Fruit fly (Drosophila melanogaster) whole organism, wandering third instar larva: Measurements from ENCODE around the gene CG32081.

ENCODE experiments used
- Abd-B ChIP-seq: fragments of >200 bp; optimal IDR thresholded peaks from 2 replicates; lab custom pipeline; 2017; ENCODE audit warnings: missing biosample characterization, missing genetic modification characterization
- CG32264 ChIP-seq: fragments of 200-800 bp; sonication (Bioruptor generic); optimal IDR thresholded peaks from 2 replicates; lab custom pipeline; 2016; ENCODE audit warnings: missing biosample characterization, missing genetic modification characterization
- CG9705 ChIP-seq: fragments of 200-800 bp; sonication (Bioruptor generic); optimal IDR thresholded peaks from 2 replicates; lab custom pipeline; 2018; ENCODE audit warnings: missing biosample characterization, mild to moderate bottlenecking, missing genetic modification characterization
- CrebA ChIP-seq: fragments of 200-800 bp; sonication (Bioruptor generic); optimal IDR thresholded peaks from 2 replicates; lab custom pipeline; 2016; ENCODE audit warnings: missing biosample characterization, mild to moderate bottlenecking, missing genetic modification characterization, borderline replicate concordance
- Dfd ChIP-seq: fragments of >200 bp; optimal IDR thresholded peaks from 2 replicates; lab custom pipeline; 2017; ENCODE audit warnings: missing biosample characterization, missing genetic modification characterization
- Dif ChIP-seq: fragments of 200-275, 200-300 bp; sonication (Bioruptor generic); optimal IDR thresholded peaks from 2 replicates; lab custom pipeline; 2018; ENCODE audit warnings: missing biosample characterization, missing genetic modification characterization; ENCODE audit not compliant: partially characterized antibody
- GATAd ChIP-seq: sonication (Bioruptor generic); optimal IDR thresholded peaks from 2 replicates; lab custom pipeline; 2016; ENCODE audit warnings: missing biosample characterization, missing genetic modification characterization
- HLH106 ChIP-seq: fragments of 200-800 bp; optimal IDR thresholded peaks from 3 replicates; lab custom pipeline; 2019; ENCODE audit warnings: missing biosample characterization, mild to moderate bottlenecking, missing genetic modification characterization, moderate library complexity
- Hnf4 ChIP-seq: fragments of 200-800 bp; sonication (Bioruptor generic); optimal IDR thresholded peaks from 2 replicates; lab custom pipeline; 2016; ENCODE audit warnings: missing biosample characterization, mild to moderate bottlenecking, missing genetic modification characterization
- Hr78 ChIP-seq: fragments of >200 bp; optimal IDR thresholded peaks from 2 replicates; lab custom pipeline; 2017; ENCODE audit warnings: missing biosample characterization, missing genetic modification characterization
- Hr83 ChIP-seq: fragments of 200-300 bp; sonication (Bioruptor generic); optimal IDR thresholded peaks from 2 replicates; lab custom pipeline; 2016; ENCODE audit warnings: missing biosample characterization, mild to moderate bottlenecking, missing genetic modification characterization, moderate library complexity; ENCODE audit not compliant: poor library complexity, severe bottlenecking
- Jra ChIP-seq: sonication (Bioruptor generic); optimal IDR thresholded peaks from 2 replicates; lab custom pipeline; 2016; ENCODE audit warnings: missing biosample characterization, missing genetic modification characterization
- Mio ChIP-seq: sonication (Bioruptor generic); optimal IDR thresholded peaks from 2 replicates; lab custom pipeline; 2016; ENCODE audit warnings: missing biosample characterization, missing genetic modification characterization
- Myc ChIP-seq: fragments of >200 bp; optimal IDR thresholded peaks from 2 replicates; lab custom pipeline; 2017
- N ChIP-seq: fragments of >200 bp; optimal IDR thresholded peaks from 2 replicates; lab custom pipeline; 2018; ENCODE audit warnings: missing biosample characterization, missing external identifiers, missing genetic modification characterization
- OdsH ChIP-seq: fragments of 200-800 bp; sonication (Bioruptor generic); optimal IDR thresholded peaks from 2 replicates; lab custom pipeline; 2016; ENCODE audit warnings: missing biosample characterization, mild to moderate bottlenecking, missing genetic modification characterization
- Rel ChIP-seq, 2 experiments: fragments of 200-800 bp; sonication (Bioruptor generic) in 1 of 2; optimal IDR thresholded peaks; 2 replicates in 1 of 2; 3 replicates in 1 of 2; lab custom pipeline; 2016 to 2019; ENCODE audit warnings: mild to moderate bottlenecking in 2 of 2, missing biosample characterization in 2 of 2, missing genetic modification characterization in 2 of 2, moderate library complexity in 1 of 2
- Sp1 ChIP-seq: fragments of 200-800 bp; sonication (Bioruptor generic); optimal IDR thresholded peaks from 3 replicates; lab custom pipeline; 2019; ENCODE audit warnings: missing biosample characterization, mild to moderate bottlenecking, missing genetic modification characterization, moderate library complexity
- Vsx2 ChIP-seq: fragments of 200-300, 225-300 bp; sonication (Bioruptor generic); optimal IDR thresholded peaks from 2 replicates; lab custom pipeline; 2018; ENCODE audit warnings: missing biosample characterization, missing genetic modification characterization; ENCODE audit not compliant: partially characterized antibody
- br ChIP-seq: fragments of 200-800 bp; sonication (Bioruptor generic); optimal IDR thresholded peaks from 2 replicates; lab custom pipeline; 2016; ENCODE audit warnings: missing biosample characterization, missing genetic modification characterization
- brk ChIP-seq: fragments of 200-800 bp; sonication (Bioruptor generic); optimal IDR thresholded peaks from 2 replicates; lab custom pipeline; 2016; ENCODE audit warnings: missing biosample characterization, mild to moderate bottlenecking, missing genetic modification characterization
- dl ChIP-seq, 2 experiments: fragments of 175-275, 200-275 bp in 1 of 2; fragments of 200-275 bp in 1 of 2; sonication (Bioruptor generic); optimal IDR thresholded peaks; lab custom pipeline; 2018; ENCODE audit warnings: mild to moderate bottlenecking in 2 of 2, missing biosample characterization in 2 of 2, missing genetic modification characterization in 2 of 2, moderate library complexity in 2 of 2; ENCODE audit not compliant: partially characterized antibody in 2 of 2, insufficient read depth in 1 of 2
- dmrt93B ChIP-seq: fragments of 200-800 bp; sonication (Bioruptor generic); optimal IDR thresholded peaks from 2 replicates; lab custom pipeline; 2018; ENCODE audit warnings: missing biosample characterization, mild to moderate bottlenecking, missing genetic modification characterization
- dsf ChIP-seq: sonication (Bioruptor generic); optimal IDR thresholded peaks from 2 replicates; lab custom pipeline; 2016; ENCODE audit warnings: missing biosample characterization, missing genetic modification characterization, borderline replicate concordance
- ey ChIP-seq: fragments of 200-800 bp; sonication (Bioruptor generic); optimal IDR thresholded peaks from 2 replicates; lab custom pipeline; 2016; ENCODE audit warnings: missing biosample characterization, missing genetic modification characterization
- foxo ChIP-seq, 2 experiments: fragments of 200-800 bp; sonication (Bioruptor generic); optimal IDR thresholded peaks; 2 replicates in 1 of 2; 3 replicates in 1 of 2; lab custom pipeline; 2016 to 2017; ENCODE audit warnings: missing biosample characterization in 2 of 2, missing genetic modification characterization in 2 of 2
- fru ChIP-seq: fragments of 200-800 bp; sonication (Bioruptor generic); optimal IDR thresholded peaks from 3 replicates; lab custom pipeline; 2016; ENCODE audit warnings: missing biosample characterization, mild to moderate bottlenecking, missing genetic modification characterization
- h ChIP-seq: fragments of 200-800 bp; sonication (Bioruptor generic); optimal IDR thresholded peaks from 3 replicates; lab custom pipeline; 2016; ENCODE audit warnings: missing biosample characterization, mild to moderate bottlenecking, missing genetic modification characterization
- jim ChIP-seq: fragments of 175-275, 200-325 bp; sonication (Bioruptor generic); optimal IDR thresholded peaks from 2 replicates; lab custom pipeline; 2016; ENCODE audit warnings: missing biosample characterization, mild to moderate bottlenecking, missing genetic modification characterization
- lola ChIP-seq: fragments of >200 bp; optimal IDR thresholded peaks from 2 replicates; lab custom pipeline; 2017; ENCODE audit warnings: missing biosample characterization, missing genetic modification characterization
- pan ChIP-seq: fragments of >200 bp; optimal IDR thresholded peaks from 2 replicates; lab custom pipeline; 2017
- psq ChIP-seq: fragments of 200-800 bp; sonication (Bioruptor generic); optimal IDR thresholded peaks from 3 replicates; lab custom pipeline; 2017; ENCODE audit warnings: missing biosample characterization, mild to moderate bottlenecking, missing genetic modification characterization, moderate library complexity
- rgr ChIP-seq: fragments of 200-800 bp; sonication (Bioruptor generic); optimal IDR thresholded peaks from 3 replicates; lab custom pipeline; 2016; ENCODE audit warnings: missing biosample characterization, mild to moderate bottlenecking, missing genetic modification characterization
- sage ChIP-seq: fragments of 200-800 bp; sonication (Bioruptor generic); optimal IDR thresholded peaks from 2 replicates; lab custom pipeline; 2016; ENCODE audit warnings: missing biosample characterization, mild to moderate bottlenecking, missing genetic modification characterization
- sv ChIP-seq: fragments of 200-800 bp; sonication (Bioruptor generic); optimal IDR thresholded peaks from 3 replicates; lab custom pipeline; 2016; ENCODE audit warnings: missing biosample characterization, missing genetic modification characterization
- tai ChIP-seq: sonication (Bioruptor generic); optimal IDR thresholded peaks from 2 replicates; lab custom pipeline; 2016; ENCODE audit warnings: missing biosample characterization, missing genetic modification characterization

The CG32081 gene

dm6 chr3L:11010410-11010827, 17.0 kb upstream of the CG32081 start:
- peak; percentile 61 for TF ChIP-seq h (GFP tag; lab: Kevin White, UChicago)
- TF ChIP-seq brk (GFP tag; lab: Kevin White, UChicago): peak; percentile 42
- TF ChIP-seq Hr78 (GFP tag; lab: Kevin White, UChicago): peak; percentile 32
- TF ChIP-seq br (GFP tag; lab: Kevin White, UChicago): peak; percentile 50
- TF ChIP-seq OdsH (GFP tag; lab: Kevin White, UChicago): peak; percentile 57
- TF ChIP-seq dl (GFP tag; optimal IDR thresholded peaks at IDR 0.05; lab: Kevin White, UChicago; ENCODE audit: insufficient read depth in 1 of 2, partially characterized antibody in 2 of 2): peak; percentile 96
- no peak for TF ChIP-seq ey (GFP tag; lab: Kevin White, UChicago)
- TF ChIP-seq CG32264: no peak
- TF ChIP-seq psq (GFP tag; lab: Kevin White, UChicago): peak; percentile 31
- peak; percentile 37 for TF ChIP-seq Abd-B (GFP tag; lab: Kevin White, UChicago)
- peak; percentile 82 for TF ChIP-seq Sp1 (GFP tag; lab: Kevin White, UChicago)
- TF ChIP-seq lola (GFP tag; lab: Kevin White, UChicago): no peak
- TF ChIP-seq Dfd: no peak
- no peak for TF ChIP-seq dsf
- TF ChIP-seq foxo (GFP tag; optimal IDR thresholded peaks at IDR 0.05; lab: Kevin White, UChicago): peak in 1 of 2 experiments; percentile 79
- TF ChIP-seq jim (GFP tag; lab: Kevin White, UChicago): peak; percentile 72
- peak; percentile 63 for TF ChIP-seq Jra (GFP tag; lab: Kevin White, UChicago)
- TF ChIP-seq HLH106: peak; percentile 9
- peak; percentile 28 for TF ChIP-seq rgr (GFP tag; lab: Kevin White, UChicago)
- TF ChIP-seq N: peak; percentile 42
- peak; percentile 75 for TF ChIP-seq CrebA
- TF ChIP-seq Myc: no peak
- peak; percentile 42 for TF ChIP-seq CG9705 (GFP tag; lab: Kevin White, UChicago)
- peak; percentile 12 for TF ChIP-seq dmrt93B (GFP tag; lab: Kevin White, UChicago)
- TF ChIP-seq Hr83 (GFP tag; lab: Kevin White, UChicago): peak; percentile 59
- peak; percentile 91 for TF ChIP-seq Vsx2 (GFP tag; lab: Kevin White, UChicago)
- peak; percentile 98 for TF ChIP-seq Dif (GFP tag; lab: Kevin White, UChicago)
- peak; percentile 77 for TF ChIP-seq Rel (GFP tag; optimal IDR thresholded peaks at IDR 0.05; lab: Kevin White, UChicago)
- TF ChIP-seq Rel (tag; optimal IDR thresholded peaks at IDR 0.05; lab: Kevin White, UChicago): no peak
- TF ChIP-seq fru (GFP tag; lab: Kevin White, UChicago): peak; percentile 33
- TF ChIP-seq Hnf4 (GFP tag; lab: Kevin White, UChicago): peak; percentile 11
- TF ChIP-seq pan (lab: Kevin White, UChicago): no peak

DNA sequence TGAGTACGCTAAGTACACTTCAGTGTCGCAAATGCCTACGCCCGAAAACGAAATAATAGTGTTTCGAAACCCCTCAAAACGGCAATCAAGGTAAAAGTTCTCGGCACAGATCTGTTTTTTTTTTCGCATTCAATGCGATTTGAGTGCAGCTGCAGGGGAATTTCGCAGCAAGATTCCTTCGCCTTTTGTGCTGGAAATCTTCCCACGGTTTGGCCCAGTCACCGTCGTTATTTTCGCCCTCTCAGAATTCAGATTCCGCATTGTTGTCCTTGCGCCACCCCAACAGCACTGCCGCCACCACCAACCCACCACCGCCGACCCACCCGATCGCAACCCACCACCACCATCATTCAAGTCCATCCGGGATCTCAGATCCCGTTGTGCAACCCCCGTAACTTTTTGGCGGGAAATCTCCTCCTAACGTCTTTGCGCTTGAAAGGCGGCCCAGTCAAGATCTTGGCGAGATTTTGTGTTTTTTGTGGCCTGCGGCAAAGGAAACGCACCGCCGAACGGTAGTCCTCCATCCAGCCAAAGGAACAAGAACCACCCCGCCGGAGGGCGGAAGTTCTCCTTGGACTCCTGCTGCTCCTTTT, 15.7 kb upstream of the CG32081 start:
- TF ChIP-seq Hnf4 (GFP tag; lab: Kevin White, UChicago) (no peak), N (no peak), Hr78 (GFP tag; lab: Kevin White, UChicago) (no peak), h (GFP tag; lab: Kevin White, UChicago) (no peak), tai (GFP tag; lab: Kevin White, UChicago) (no peak), Vsx2 (GFP tag; lab: Kevin White, UChicago) (no peak), Mio (GFP tag; lab: Kevin White, UChicago) (no peak), GATAd (GFP tag; lab: Kevin White, UChicago) (no peak), OdsH (GFP tag; lab: Kevin White, UChicago) (no peak), Dfd (no peak), CG9705 (GFP tag; lab: Kevin White, UChicago) (no peak), Rel (GFP tag; optimal IDR thresholded peaks at IDR 0.05; lab: Kevin White, UChicago) (no peak), Rel (tag; optimal IDR thresholded peaks at IDR 0.05; lab: Kevin White, UChicago) (no peak), Sp1 (GFP tag; lab: Kevin White, UChicago) (no peak), sv (GFP tag; lab: Kevin White, UChicago) (no peak), br (GFP tag; lab: Kevin White, UChicago) (no peak), HLH106 (no peak), sage (GFP tag; lab: Kevin White, UChicago) (no peak), foxo (GFP tag; optimal IDR thresholded peaks at IDR 0.05; lab: Kevin White, UChicago) (no peak)
